Worm (Caenorhabditis elegans): ENCODE results near the gene F29C12.6.

- TF ChIP-seq him-1 (tag; optimal IDR thresholded peaks at IDR 0.05) (no peak), W03F9.2 (tag; optimal IDR thresholded peaks at IDR 0.05) (no peak), dao-5 (tag; optimal IDR thresholded peaks at IDR 0.05) (no peak)
Observed at ce11 chrII:13139573-13139972, 9.9 kb downstream of the F29C12.6 start.
